Worm (Caenorhabditis elegans) whole organism, midembryonic: ENCODE data around the gene C04E6.4.

Experiments used
- T22C8.4 ChIP-seq: fragments of 200-800 bp; sonication (Bioruptor generic); IDR thresholded peaks from 2 replicates; pipeline ENCODE4 v1.3.6; 2022; ENCODE audit warnings: missing genetic modification characterization, missing compliant biosample characterization
- cog-1 ChIP-seq: sonication (generic microtip); optimal IDR thresholded peaks from 2 replicates; lab custom pipeline; 2016; ENCODE audit warnings: missing genetic modification characterization, missing compliant biosample characterization
- flt-1 ChIP-seq: fragments of 200-800 bp; sonication (Bioruptor generic); IDR thresholded peaks from 2 replicates; pipeline ENCODE4 v1.3.6; 2022; ENCODE audit warnings: missing genetic modification characterization, missing compliant biosample characterization
- klf-2 ChIP-seq: fragments of 200-800 bp; sonication (Bioruptor generic); conservative IDR thresholded peaks from 2 replicates; pipeline ENCODE4 v1.3.6; 2022; ENCODE audit warnings: missing genetic modification reagents, missing genetic modification characterization, missing compliant biosample characterization
- med-1 ChIP-seq: sonication (generic microtip); optimal IDR thresholded peaks from 2 replicates; lab custom pipeline; 2017; ENCODE audit warnings: missing genetic modification characterization, mild to moderate bottlenecking, missing compliant biosample characterization, antibody characterized with exemption, missing genetic modification reagents; ENCODE audit not compliant: insufficient read depth
- ref-1 ChIP-seq: fragments of 200-800 bp; sonication (Bioruptor generic); conservative IDR thresholded peaks from 2 replicates; pipeline ENCODE4 v1.3.6; 2022; ENCODE audit warnings: missing genetic modification reagents, missing genetic modification characterization, missing compliant biosample characterization
- tab-1 ChIP-seq: fragments of 200-800 bp; sonication (Bioruptor generic); IDR thresholded peaks from 2 replicates; pipeline ENCODE4 v1.3.6; 2022; ENCODE audit warnings: missing genetic modification characterization, missing compliant biosample characterization
- ztf-23 ChIP-seq: fragments of 200-800 bp; sonication (Bioruptor generic); IDR thresholded peaks from 2 replicates; pipeline ENCODE4 v1.3.6; 2022; ENCODE audit warnings: missing genetic modification reagents, missing genetic modification characterization, missing compliant biosample characterization
- ztf-29 ChIP-seq: fragments of 200-800 bp; sonication (Bioruptor generic); IDR thresholded peaks from 2 replicates; pipeline ENCODE4 v1.3.6; 2022; ENCODE audit warnings: missing genetic modification reagents, missing genetic modification characterization, missing compliant biosample characterization

Gene C04E6.4

DNA sequence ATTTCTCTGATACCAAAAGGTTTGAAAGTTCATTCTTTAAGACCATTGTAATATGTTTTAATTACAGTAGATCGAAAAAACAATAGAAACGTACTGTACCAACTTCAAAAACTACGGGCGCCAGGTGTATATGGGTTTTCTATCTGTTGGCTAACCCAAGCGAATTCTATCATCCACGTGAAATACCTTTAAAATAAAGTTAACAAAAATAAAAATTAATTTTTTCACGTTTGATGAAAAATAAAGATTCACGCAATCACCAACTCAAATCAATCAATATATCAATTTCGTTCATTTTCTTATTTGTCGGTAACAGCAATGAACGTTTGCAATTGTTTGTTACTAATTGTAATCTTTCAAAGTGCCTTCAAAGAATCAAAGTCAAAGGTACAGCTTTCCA lies at the start of gene C04E6.4:
Gene C04E6.4 (plus strand): TSS at position 301 of the 400 bp plus-strand sequence.
- no peak for TF ChIP-seq ref-1
- no peak for TF ChIP-seq ztf-23 (GFP tag; lab: Robert Waterston, UW)

DNA sequence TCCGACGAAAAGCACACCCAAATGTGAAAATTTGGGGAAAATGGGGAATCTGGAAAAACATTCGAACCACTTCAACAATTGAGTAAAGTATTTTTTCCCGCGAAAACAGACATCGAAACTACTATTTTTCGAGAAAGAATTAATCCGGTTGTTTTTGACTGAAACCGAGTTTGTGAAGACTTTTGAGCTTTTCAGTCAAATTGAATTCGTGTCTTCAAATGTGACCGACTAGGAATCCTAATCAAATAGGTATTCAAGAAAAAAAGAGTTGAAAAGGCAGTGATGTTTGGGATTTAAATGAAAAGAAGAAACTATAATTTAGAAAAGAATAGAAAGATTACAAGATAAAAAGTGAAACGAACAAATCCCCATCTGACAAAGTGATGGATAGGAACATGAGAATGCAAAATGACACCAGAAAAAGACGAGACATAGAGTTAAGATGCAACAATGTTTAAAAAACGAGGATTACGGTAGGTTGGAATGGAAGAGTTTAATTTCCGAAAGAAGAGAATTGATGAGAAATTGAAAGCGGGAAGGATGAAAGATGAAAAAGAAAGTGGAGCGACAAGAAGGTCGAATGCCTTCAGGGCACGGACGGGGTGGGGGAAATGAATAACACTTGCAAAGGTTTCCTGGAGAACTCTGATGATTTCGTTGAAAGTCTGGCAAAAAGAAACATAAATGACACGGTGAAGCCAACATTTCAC lies 44.6 kb upstream of the C04E6.4 start, which contains the start of gene F26F12.8:
Gene F26F12.8 (minus strand): TSS at position 51 of the 710 bp plus-strand sequence.
- no peak for TF ChIP-seq T22C8.4 (GFP tag; lab: Robert Waterston, UW)
- no peak for TF ChIP-seq med-1
- TF ChIP-seq ref-1, result no peak
- no peak for TF ChIP-seq cog-1
- no peak for TF ChIP-seq klf-2 (GFP tag; lab: Robert Waterston, UW)
- TF ChIP-seq flt-1 (GFP tag; lab: Robert Waterston, UW), result no peak
- no peak for TF ChIP-seq tab-1 (GFP tag; lab: Robert Waterston, UW)
- TF ChIP-seq ztf-29 (GFP tag; lab: Robert Waterston, UW), result no peak
- TF ChIP-seq ztf-23 (GFP tag; lab: Robert Waterston, UW), result no peak

DNA sequence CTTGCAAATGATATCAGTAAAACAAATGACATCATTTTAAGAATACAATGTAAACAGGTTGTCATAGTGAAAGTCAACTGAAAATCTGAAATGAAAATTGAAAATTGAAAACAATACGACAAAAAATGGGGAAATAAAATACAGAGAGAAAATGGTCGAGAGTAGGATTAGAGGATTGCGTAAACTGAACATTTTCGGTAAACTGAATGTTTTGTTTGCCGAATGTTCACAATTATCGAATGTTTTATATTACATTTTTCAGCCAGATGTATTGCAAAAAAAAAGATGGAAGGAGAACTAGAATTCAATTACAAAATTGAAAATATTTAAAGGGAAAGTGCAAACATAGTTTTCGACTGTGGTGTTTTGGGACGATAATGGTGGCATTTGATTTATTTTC lies 42.1 kb upstream of the C04E6.4 start, which contains the start of gene F26F12.5:
Gene F26F12.5 (minus strand): TSS at position 101 of the 400 bp plus-strand sequence.
- TF ChIP-seq ref-1 (no peak), ztf-23 (GFP tag; lab: Robert Waterston, UW) (no peak), klf-2 (GFP tag; lab: Robert Waterston, UW) (no peak), ztf-29 (GFP tag; lab: Robert Waterston, UW) (no peak), med-1 (no peak), T22C8.4 (GFP tag; lab: Robert Waterston, UW) (no peak), tab-1 (GFP tag; lab: Robert Waterston, UW) (no peak), flt-1 (GFP tag; lab: Robert Waterston, UW) (no peak), cog-1 (no peak)

DNA sequence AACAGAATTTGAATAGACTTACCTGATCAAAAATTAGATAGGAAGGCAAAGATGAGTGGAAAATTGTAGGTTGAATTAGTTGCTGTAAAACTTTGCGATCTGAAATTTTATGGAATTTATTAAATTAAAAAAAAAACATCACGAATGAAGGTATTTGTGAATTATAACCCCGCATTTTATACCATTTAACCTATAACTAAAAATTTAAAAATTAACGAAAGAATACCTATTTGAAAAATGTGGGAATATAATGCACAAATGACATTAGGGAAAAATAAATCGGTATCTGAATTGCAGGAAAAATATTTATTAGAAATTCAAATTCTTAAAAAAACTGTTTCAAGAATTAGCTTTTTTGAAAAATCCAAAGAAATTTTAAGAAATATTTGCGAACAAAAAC lies 38.0 kb upstream of the C04E6.4 start, which contains the start of gene F26F12.4:
Gene F26F12.4 (minus strand): TSS at position 101 of the 400 bp plus-strand sequence.
- TF ChIP-seq T22C8.4 (GFP tag; lab: Robert Waterston, UW) (no peak), flt-1 (GFP tag; lab: Robert Waterston, UW) (no peak), ref-1 (no peak), cog-1 (no peak), ztf-29 (GFP tag; lab: Robert Waterston, UW) (no peak), ztf-23 (GFP tag; lab: Robert Waterston, UW) (no peak), tab-1 (GFP tag; lab: Robert Waterston, UW) (no peak), med-1 (no peak), klf-2 (GFP tag; lab: Robert Waterston, UW) (no peak)

DNA sequence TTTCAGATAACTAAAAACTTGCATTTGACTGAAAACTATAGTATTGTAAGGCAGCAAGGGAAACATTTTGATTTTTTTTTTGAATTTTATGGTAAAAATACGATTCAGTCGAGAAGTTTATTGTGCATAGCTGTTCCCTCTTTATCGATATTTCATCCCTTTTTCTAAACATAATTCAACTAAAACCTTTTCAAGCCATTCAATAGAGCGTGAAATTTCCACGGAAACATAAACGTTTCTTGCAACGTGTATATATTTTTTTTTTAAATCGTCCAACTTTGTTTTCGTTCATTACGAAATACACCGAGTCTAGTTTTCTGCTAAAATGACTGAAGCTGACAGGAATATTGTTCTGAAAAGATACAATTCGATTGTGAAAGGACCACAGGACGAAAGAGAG lies 35.4 kb upstream of the C04E6.4 start, which contains the start of gene C02G6.2:
Gene C02G6.2 (plus strand): TSS at position 301 of the 400 bp plus-strand sequence.
- TF ChIP-seq med-1 (no peak), cog-1 (no peak), klf-2 (GFP tag; lab: Robert Waterston, UW) (no peak), ref-1 (no peak), flt-1 (GFP tag; lab: Robert Waterston, UW) (no peak), T22C8.4 (GFP tag; lab: Robert Waterston, UW) (no peak), tab-1 (GFP tag; lab: Robert Waterston, UW) (no peak), ztf-29 (GFP tag; lab: Robert Waterston, UW) (no peak), ztf-23 (GFP tag; lab: Robert Waterston, UW) (no peak)

DNA sequence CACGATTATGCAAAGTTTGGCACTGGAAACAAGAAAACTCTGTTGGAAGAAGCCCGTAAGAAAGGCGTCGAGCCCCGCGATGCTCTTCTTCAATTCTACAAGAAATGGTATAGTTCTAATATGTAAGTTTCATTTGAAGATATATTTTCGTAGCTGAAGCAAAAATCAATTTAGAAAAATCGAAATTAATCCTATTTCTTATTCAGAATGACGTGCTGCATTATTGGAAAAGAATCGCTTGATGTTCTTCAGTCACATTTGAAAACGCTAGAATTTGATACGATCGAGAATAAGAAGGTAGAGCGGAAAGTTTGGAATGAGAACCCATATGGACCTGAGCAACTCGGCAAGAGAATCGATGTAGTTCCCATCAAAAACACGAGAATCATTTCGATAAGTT lies 30.2 kb upstream of the C04E6.4 start:
- TF ChIP-seq ztf-23 (GFP tag; lab: Robert Waterston, UW) (no peak), ztf-29 (GFP tag; lab: Robert Waterston, UW) (no peak), klf-2 (GFP tag; lab: Robert Waterston, UW) (no peak), flt-1 (GFP tag; lab: Robert Waterston, UW) (no peak), tab-1 (GFP tag; lab: Robert Waterston, UW) (no peak), ref-1 (no peak), T22C8.4 (GFP tag; lab: Robert Waterston, UW) (no peak), cog-1 (no peak), med-1 (no peak)

DNA sequence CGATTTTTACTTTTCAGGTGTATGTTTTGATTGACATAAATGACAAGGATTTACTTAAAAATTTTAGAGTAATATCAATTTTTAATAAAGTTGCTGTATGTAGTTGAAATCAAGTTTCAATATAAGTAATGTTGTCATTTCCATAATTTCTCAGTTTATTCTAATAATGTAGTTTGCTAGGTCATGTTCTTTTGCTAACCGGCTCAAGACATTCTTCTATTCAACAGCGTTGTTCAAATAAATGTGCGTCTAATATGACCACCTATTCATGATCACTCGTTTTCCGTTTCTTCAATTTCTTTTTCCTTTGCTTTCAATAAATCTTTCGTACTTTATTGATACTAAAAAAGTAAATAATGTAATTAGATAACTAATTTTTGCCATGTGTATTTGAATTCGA lies 27.1 kb upstream of the C04E6.4 start, which contains the start of gene C02G6.3:
Gene C02G6.3 (plus strand): TSS at position 301 of the 400 bp plus-strand sequence.
- no peak for TF ChIP-seq ztf-23 (GFP tag; lab: Robert Waterston, UW)

DNA sequence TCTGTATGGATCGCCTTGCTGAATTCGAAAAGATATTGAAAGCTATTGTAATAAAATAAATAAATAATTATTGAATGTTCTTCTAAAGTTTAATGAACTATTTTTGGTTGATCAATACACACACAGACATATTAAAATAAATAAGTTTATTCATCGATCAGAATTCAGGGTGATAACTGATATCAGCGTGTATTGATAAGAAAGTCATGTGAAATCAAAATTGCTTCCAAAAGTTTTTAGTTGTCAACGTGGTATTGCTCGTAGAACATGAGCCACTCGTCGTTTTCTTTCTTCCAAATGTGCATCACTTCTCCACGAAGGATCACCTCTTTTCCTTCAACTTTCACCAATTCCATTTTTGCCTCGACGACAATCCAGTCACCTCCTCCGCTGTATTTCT lies 24.8 kb upstream of the C04E6.4 start:
- no peak for TF ChIP-seq med-1
- TF ChIP-seq ztf-23 (GFP tag; lab: Robert Waterston, UW), result no peak
- no peak for TF ChIP-seq flt-1 (GFP tag; lab: Robert Waterston, UW)
- no peak for TF ChIP-seq klf-2 (GFP tag; lab: Robert Waterston, UW)
- TF ChIP-seq ref-1, result no peak
- no peak for TF ChIP-seq ztf-29 (GFP tag; lab: Robert Waterston, UW)

DNA sequence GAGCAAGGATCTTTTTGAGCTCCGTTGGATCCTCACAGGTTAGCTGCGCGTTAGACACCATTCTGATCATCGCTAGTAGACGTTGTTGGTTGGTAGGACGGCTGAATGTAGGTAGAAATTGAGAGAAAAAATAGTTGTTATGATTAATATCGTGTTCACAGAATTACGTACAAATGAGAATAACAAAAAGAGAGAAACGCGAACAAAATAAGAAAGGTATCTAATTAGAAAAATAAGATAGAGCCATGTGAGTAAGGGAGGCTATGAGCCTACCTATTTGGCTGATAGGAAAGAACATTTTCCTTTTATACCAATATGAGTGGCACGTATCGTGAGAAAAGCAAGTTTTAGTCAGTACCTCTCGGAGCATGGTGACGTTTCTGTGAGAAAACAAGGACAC lies 23.5 kb upstream of the C04E6.4 start, which contains the start of gene C04E6.8:
Gene C04E6.8 (minus strand): TSS at position 101 of the 400 bp plus-strand sequence.
- TF ChIP-seq ztf-23 (GFP tag; lab: Robert Waterston, UW), result no peak
- no peak for TF ChIP-seq T22C8.4 (GFP tag; lab: Robert Waterston, UW)
- TF ChIP-seq klf-2 (GFP tag; lab: Robert Waterston, UW), result no peak
- TF ChIP-seq med-1, result no peak
- TF ChIP-seq flt-1 (GFP tag; lab: Robert Waterston, UW), result no peak
- TF ChIP-seq tab-1 (GFP tag; lab: Robert Waterston, UW), result no peak
- no peak for TF ChIP-seq cog-1
- TF ChIP-seq ztf-29 (GFP tag; lab: Robert Waterston, UW), result no peak
- no peak for TF ChIP-seq ref-1

DNA sequence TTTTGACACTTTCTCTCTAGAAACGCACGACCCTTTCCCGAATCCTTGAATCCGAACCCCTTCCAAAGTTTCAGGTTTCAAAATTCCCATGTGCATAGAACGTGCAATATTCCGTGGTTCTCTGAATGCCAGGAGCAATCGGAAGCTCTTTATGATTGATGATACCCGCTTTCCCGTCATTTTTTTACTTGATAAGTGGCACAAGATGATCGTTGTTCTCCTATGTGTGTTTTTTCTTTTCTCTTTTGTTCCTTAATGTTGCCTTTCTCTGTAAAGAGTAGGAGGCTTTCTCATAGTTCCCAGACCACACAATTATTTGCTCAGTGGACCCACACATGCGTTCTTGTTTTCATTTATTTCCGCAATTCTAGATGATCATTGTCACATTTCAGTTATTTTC lies 18.4 kb upstream of the C04E6.4 start:
- no peak for TF ChIP-seq klf-2 (GFP tag; lab: Robert Waterston, UW)
- no peak for TF ChIP-seq med-1
- TF ChIP-seq T22C8.4 (GFP tag; lab: Robert Waterston, UW), result no peak
- TF ChIP-seq ref-1, result no peak
- no peak for TF ChIP-seq flt-1 (GFP tag; lab: Robert Waterston, UW)
- TF ChIP-seq ztf-23 (GFP tag; lab: Robert Waterston, UW), result no peak
- TF ChIP-seq tab-1 (GFP tag; lab: Robert Waterston, UW), result no peak
- no peak for TF ChIP-seq cog-1
- TF ChIP-seq ztf-29 (GFP tag; lab: Robert Waterston, UW), result no peak
